Fruit fly (Drosophila melanogaster): ENCODE results near the gene CG43153.

DNA sequence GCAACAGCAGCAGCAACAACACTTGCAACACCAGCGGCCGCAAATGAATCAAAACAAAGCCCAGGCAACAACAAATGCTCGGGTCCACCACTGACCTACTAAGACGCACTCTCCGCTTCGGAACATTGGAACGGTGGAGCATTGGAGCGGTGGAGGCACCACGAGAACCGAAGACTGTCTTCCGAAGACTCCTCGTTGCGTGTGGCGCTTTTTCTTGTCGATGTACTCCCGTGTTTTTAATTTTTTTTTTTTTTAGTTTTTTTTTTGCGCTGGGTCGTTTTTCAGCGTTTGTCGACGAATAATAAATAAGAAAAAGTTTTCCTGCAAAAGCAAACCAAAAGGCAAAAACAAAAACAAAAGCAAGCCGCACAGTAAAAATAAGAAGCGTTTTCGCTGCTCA, 21.9 kb downstream of the CG43153 start:
- TF ChIP-seq CG8478 (optimal IDR thresholded peaks at IDR 0.05) (no peak), CTCF (optimal IDR thresholded peaks at IDR 0.05) (no peak)
